Worm (Caenorhabditis elegans): ENCODE measurements around the gene daf-36.

daf-36 gene

DNA sequence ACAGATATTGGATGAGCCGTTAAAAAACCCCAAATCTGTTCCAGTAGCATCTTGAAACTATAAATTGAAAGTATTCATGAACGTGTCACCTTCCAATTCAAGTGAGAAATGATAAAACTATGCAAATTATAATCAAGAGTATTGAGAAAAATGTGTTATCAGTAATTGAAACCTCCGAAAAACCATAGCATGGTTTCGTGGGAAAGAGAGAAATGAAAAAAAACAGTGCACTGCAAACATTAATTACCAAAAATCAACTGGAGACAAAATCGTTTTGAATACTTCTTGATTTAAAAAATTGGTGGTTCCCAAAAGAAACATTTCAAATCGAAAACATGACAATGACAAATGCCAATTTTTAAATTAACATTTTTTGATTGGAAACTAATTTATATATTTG lies at the start of gene daf-36:
Gene daf-36 (minus strand): TSS at position 101 of the 400 bp plus-strand sequence.
- no peak for TF ChIP-seq unc-62 (GFP tag; optimal IDR thresholded peaks at IDR 0.05)

DNA sequence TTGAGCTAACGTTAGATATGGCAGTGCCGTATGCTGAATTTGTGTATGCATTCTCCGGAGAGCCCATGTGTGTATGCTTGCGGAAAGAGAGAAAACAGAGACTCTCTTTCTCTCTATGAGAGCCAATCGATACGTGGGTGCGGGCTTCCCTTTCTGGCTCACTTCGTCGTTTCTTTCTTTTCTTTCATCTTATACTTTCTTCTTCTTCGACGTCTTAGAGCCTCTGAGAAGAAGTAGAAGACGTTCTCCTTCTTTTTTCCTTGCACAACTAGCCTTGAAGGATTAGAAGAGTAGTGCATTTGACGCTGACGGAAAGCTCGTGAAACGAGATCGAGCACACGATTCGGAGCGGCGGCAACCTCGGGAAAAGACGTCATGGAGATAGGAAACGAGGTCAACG lies 48.3 kb upstream of the daf-36 start:
- no peak for TF ChIP-seq unc-62 (GFP tag; optimal IDR thresholded peaks at IDR 0.05)

DNA sequence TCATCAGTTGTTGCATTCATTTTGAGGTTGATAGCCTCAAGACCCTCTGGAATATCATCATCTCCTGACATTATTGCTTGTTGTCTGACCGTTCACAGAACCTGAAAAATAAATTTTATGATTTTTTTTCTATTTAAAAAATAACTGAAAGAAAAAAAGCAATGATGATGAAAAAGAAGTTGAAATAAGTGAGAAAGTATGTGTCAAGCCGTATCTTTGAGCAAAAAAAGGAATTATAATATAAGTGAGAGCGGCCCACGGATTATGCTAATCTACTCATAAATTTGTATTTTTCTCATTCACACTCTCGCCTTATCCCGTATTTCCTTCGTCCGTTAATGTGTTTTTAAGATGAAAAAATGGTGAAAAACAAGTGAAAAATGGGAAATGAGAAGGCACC lies 44.7 kb upstream of the daf-36 start, which contains the start of gene ric-4:
Gene ric-4 (minus strand): TSS at position 101 of the 400 bp plus-strand sequence.
- no peak for TF ChIP-seq unc-62 (GFP tag; optimal IDR thresholded peaks at IDR 0.05)

DNA sequence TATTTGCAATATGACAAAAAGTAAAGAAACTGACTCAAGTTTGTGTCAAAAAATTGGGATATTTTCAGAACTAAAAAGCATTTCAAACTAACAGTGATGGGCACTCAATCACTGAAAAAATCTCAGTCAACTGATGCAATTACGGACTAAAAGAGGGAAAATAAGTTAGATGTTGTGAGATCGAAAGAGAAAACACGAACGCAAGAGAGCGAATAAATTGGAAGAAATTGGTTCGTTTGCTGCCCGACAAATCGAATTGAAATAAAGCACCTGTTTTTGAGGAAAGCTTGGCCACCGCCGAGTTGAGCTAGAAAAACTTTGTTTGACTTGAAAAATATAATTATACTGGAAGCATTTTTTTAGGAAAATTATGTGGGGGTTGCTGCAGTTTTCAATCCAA lies 40.5 kb upstream of the daf-36 start:
- no peak for TF ChIP-seq unc-62 (GFP tag; optimal IDR thresholded peaks at IDR 0.05)

- TF ChIP-seq unc-62 (GFP tag; optimal IDR thresholded peaks at IDR 0.05), result no peak
These were observed 39.5 kb upstream of the daf-36 start for ce11 chrV:10265019-10265418.

DNA sequence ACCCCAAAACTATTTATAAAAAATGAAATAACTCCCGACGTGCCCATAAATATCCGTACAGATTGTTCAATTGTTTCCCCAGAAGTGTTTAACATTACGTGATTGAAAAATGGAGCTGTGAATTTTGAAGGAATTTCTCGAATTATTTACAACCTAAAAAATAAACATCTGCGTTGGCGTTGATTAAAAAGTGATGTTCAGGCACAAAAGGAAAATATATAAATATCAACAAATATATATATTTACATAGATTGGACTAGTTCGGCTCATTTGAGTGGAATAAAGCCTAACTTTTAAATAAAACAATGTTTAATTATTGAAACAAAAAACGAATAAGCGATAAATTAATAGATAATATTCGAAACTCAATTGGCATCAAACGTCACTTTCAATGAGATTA lies 35.0 kb upstream of the daf-36 start, which contains the start of gene sri-18:
Gene sri-18 (minus strand): TSS at position 101 of the 400 bp plus-strand sequence.
- no peak for TF ChIP-seq unc-62 (GFP tag; optimal IDR thresholded peaks at IDR 0.05)

DNA sequence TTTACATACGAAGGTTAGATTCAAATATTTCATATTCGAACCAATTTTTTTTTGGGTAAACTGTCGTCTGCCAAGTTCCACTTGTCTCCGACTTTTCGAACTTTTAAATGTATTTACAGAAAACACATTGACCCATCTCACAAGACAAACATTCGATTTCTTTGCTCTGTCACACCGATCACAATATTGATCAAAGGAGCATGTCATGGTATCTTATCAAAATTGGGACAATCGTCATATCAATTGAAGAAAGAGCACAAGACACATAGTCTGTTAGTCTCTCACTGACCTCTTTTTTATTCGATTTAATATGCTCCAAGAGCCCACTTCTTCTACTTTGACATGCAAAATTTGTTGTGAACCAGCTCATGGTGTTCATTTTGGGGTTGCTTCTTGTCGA lies 30.5 kb upstream of the daf-36 start, which contains the start of gene nhr-232:
Gene nhr-232 (plus strand): TSS at position 121 of the 400 bp plus-strand sequence.
- no peak for TF ChIP-seq unc-62 (GFP tag; optimal IDR thresholded peaks at IDR 0.05)

DNA sequence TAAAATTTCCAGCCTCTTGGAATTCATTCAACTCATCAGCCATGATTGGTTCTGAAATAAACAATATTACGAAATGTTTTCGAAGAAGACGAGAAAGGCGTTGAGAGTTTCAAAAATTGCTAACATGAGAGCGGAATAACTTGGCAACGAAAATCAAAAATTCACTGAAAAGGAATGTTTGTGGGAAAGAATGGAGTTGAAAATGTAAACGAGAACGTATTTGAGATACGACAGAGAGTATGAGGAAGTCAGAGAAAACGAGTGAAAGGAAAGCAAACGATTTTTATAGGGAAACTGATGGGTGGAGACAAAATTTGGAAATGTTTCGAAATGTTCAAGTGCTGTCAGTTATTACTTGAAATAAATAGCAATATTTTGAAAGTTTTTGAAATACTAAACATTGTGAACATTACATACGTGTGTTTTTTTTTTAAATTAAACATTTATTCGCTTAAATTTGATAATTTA lies 29.5 kb upstream of the daf-36 start, which contains the start of gene rop-1:
Gene rop-1 (minus strand): TSS at position 51 of the 468 bp plus-strand sequence.
- no peak for TF ChIP-seq unc-62 (GFP tag; optimal IDR thresholded peaks at IDR 0.05)

ce11 chrV:10252682-10253081 lies 27.2 kb upstream of the daf-36 start:
- TF ChIP-seq unc-62 (GFP tag; optimal IDR thresholded peaks at IDR 0.05), result no peak

DNA sequence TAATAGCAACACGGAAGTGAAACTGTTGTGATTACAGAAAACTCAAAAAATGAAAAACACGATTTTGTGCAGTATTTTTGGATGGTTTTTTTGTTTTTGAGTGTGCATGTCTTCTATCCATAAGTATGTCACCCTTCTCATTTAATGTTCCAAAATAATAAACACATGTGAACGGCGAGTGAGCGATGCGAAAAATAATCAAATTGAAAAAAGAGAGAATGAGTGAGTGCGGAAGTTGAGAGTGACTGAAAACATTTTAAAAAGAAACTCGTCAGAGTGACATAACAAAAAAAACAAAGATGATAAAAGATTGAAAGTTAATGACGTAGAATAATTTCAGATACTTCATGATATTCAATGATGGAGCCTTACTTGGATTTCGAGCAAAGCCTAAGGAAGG lies 24.0 kb upstream of the daf-36 start:
- no peak for TF ChIP-seq unc-62 (GFP tag; optimal IDR thresholded peaks at IDR 0.05)

DNA sequence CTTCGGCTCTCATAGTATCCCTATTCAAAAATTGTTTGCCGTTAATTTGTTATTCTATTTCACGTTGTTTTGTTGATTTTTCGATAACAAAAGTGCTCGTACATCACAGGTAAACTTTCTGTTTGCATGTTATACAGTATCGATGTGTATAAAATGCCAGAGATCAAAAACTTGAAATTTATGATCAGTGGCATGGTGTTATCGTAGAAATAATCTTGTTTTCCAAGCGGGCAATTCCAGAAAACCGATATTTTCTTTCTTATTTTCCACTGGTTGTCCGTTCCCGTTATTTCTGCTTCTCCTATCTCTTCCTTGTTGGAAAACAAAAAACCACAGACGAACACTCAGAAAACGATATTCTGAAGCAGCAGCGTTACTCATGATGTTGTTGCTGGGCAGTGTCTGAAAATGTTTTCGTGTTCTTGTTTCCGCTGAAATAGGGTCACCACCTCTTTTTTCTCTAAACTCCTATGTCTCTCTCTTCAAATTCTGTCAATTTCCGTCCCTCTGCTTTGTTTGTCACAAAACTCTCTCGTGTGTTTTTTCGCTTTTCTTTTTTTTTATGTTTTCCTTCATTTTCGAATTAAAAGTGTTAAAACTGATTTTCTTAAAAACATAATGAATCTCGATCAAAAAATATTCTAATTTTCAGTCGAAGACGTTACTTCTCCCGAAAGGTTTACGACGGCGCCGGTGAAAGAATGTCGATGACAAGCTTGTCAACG lies 22.9 kb upstream of the daf-36 start, which contains the start of gene akt-1:
Gene akt-1 (plus strand): TSS at position 651 of the 725 bp plus-strand sequence.
- TF ChIP-seq unc-62 (GFP tag; optimal IDR thresholded peaks at IDR 0.05), result no peak

- no peak for TF ChIP-seq unc-62 (GFP tag; optimal IDR thresholded peaks at IDR 0.05)
These were observed 22.2 kb upstream of the daf-36 start for ce11 chrV:10247673-10248239.

- TF ChIP-seq unc-62 (GFP tag; optimal IDR thresholded peaks at IDR 0.05), result no peak
These were observed 21.5 kb upstream of the daf-36 start for ce11 chrV:10246967-10247366.

- TF ChIP-seq unc-62 (GFP tag; optimal IDR thresholded peaks at IDR 0.05), result no peak
These were observed 21.0 kb upstream of the daf-36 start for ce11 chrV:10246443-10246885.

DNA sequence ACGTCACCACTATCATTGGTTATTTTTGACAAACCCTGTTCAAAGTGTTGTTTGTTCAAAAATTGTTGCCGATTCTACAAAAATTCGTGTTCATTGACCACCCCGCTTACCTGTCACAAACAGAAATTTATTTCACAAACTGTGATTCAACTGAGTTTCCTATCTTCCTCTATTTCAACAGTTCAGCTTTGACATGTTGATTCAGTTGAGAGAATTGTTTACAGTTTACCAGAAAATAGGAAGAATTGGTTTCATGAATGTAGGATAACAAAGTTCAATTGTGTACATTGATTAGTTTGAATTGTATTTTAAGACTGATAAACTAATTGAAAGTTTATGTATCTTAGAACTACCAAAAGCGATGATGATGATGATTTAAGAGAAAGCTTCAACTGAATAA lies 20.1 kb upstream of the daf-36 start:
- TF ChIP-seq unc-62 (GFP tag; optimal IDR thresholded peaks at IDR 0.05), result no peak

- TF ChIP-seq unc-62 (GFP tag; optimal IDR thresholded peaks at IDR 0.05), result no peak
These were observed 18.7 kb upstream of the daf-36 start for ce11 chrV:10244018-10244720.
